Fruit fly (Drosophila melanogaster) whole organism: Measurements from ENCODE around the gene Vps8.

Source experiments
- CG8478 ChIP-seq: fragments of >200 bp; optimal IDR thresholded peaks from 2 replicates; lab custom pipeline; 2018; ENCODE audit warnings: inconsistent platforms
- EcR ChIP-seq, 2 experiments: fragments of >200 bp; optimal IDR thresholded peaks; 2 replicates each; lab custom pipeline; 2017; ENCODE audit warnings: missing biosample characterization in 2 of 2, missing genetic modification characterization in 2 of 2, missing genetic modification reagents in 2 of 2
- pan ChIP-seq: fragments of >200 bp; optimal IDR thresholded peaks from 2 replicates; lab custom pipeline; 2017
- psq ChIP-seq: fragments of >200 bp; optimal IDR thresholded peaks from 2 replicates; lab custom pipeline; 2017
- usp ChIP-seq: fragments of >200 bp; optimal IDR thresholded peaks from 2 replicates; lab custom pipeline; 2017; ENCODE audit warnings: missing biosample characterization, missing genetic modification characterization, mixed read lengths

dm6 chr3L:6516901-6517300, 21.8 kb upstream of the Vps8 start:
- TF ChIP-seq psq (lab: Kevin White, UChicago) (no peak), usp (GFP tag; lab: Kevin White, UChicago) (no peak), pan (lab: Kevin White, UChicago) (no peak), EcR (GFP tag; optimal IDR thresholded peaks at IDR 0.05; lab: Kevin White, UChicago) (no peak), CG8478 (no peak)
